Fruit fly (Drosophila melanogaster): ENCODE data around the gene CCHa2.

CCHa2 gene

DNA sequence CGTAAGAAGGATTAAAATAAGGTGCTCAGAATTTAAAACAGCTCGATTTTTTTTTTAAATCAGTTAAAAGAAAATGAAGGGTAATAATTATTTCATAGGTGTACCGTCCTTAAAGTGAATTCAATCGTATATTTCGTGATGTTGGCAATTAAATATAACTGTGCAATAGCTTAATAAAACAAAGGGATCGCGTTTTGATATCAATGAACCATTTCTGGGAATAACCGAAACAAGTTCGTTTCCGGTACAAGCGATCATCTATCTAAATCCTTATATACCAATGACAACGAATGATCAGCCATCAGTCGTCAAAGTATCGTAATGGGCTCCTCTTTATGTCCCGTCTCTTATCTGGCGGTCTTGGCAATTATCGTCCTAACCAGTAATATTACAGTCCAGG, 25.6 kb downstream of the CCHa2 start, which contains the start of gene CheA87a:
TSS of gene CheA87a (plus strand) at position 301 of the 400 bp plus-strand sequence.
- no peak for TF ChIP-seq CG17801 (GFP tag; optimal IDR thresholded peaks at IDR 0.05; ENCODE audit: partially characterized antibody)

- peak; percentile 36 for TF ChIP-seq CG17801 (GFP tag; optimal IDR thresholded peaks at IDR 0.05; ENCODE audit: partially characterized antibody)
These were observed 28.2 kb downstream of the CCHa2 start, which contains the start of gene Elp6 for dm6 chr3R:13366561-13367518. Elp6 (minus strand) TSS chr3R:13366910.

dm6 chr3R:13365665-13366414, 29.2 kb downstream of the CCHa2 start:
- TF ChIP-seq CG17801 (GFP tag; optimal IDR thresholded peaks at IDR 0.05; ENCODE audit: partially characterized antibody) = no peak

DNA sequence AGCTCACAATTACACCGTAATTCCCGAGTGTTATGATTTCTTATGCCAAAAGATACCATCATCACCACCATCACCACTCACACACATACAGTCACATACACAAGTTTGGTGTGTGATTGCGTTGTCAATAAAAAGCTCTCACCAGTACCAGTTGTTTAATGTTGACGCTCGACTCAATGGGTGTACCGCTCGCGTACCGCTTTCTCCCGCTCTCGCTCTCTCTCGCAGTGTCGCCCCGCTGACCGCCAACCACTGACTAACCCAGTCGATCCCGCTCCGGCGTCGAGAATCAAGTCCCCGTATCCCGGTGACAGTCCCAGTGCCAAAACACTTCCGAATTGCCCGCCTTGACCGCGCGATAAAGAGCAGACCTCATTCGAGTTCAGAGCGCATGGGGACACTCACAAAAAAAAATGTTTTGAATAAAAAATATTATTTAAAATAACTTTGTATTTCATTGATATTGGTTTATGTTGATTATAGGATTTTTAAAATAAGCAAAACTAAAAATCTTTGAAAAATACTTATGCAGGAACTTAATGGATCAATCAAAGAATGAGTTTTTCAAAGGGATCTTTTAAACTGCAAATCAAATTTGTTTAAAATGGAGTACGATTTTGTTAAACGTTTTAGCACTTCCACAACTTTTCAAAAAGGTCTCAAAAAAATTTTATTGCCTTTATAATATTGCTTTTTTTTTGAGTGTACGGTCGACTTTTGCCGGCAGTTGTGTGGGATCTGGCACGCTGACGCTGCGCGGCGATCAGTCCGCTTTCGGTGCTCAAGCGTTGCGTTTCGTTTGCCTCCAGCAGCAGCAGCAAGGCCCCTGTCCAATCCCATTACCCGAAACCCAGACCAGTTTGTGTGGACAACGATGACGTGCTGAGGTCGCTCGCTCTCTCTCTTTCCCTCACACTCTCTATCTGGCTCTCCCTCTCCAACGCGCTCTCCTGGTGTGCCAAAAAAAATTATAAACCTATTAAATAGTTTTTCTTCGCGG, 30.5 kb downstream of the CCHa2 start, which contains the start of gene Dic1:
TSS of gene Dic1 (plus strand) at position 764 of the 1,000 bp plus-strand sequence.
- TF ChIP-seq CG17801 (GFP tag; optimal IDR thresholded peaks at IDR 0.05; ENCODE audit: partially characterized antibody) = peak; percentile 95

DNA sequence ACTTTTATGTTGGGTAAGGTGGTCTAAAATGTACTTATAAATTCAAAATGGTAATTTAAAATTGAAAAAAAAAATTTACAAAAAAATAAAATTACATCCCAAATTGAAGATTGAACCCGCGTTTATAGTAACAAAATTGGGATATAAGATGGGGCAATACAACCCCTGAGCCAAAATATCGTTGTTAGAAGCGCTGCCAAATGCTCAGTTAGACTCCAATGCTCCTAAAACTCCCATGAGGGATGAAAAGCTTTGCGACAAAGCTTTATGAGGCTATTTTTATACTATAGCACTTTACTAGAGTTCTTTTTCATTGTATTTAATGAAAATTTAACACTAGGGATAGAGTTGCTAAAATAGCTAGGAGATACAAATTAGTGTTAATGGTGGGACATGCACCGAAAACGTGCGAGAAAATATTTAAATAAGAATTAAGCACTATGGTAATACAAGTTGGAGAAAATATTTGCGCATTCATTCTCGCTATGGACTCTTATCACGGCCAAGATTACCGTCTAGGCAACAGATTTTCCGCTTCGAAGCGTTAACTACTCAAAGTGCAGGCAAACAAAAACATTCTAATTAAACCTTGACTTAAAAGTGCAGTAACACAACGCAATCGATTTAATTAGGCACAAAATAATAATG, 31.5 kb downstream of the CCHa2 start:
- TF ChIP-seq CG17801 (GFP tag; optimal IDR thresholded peaks at IDR 0.05; ENCODE audit: partially characterized antibody) = no peak

DNA sequence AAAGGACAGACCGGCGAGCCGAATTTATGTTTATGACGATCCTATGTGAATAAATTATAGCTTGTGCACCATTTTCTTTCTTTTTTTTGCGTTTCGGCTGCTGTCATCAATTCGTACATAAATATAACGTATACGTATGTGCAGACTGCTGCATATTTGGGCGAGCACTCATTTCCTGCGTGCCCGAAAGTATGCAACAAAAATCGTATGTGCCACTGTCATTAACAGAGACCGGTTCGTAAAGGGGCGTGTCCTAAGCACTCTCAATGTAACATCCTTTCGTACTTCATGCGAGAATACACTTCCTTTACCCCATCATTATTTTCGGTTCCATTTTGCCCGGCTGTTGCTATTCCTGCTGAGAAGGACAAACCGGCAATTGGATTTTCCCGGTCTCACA, 34.9 kb downstream of the CCHa2 start:
- no peak for TF ChIP-seq CG17801 (GFP tag; optimal IDR thresholded peaks at IDR 0.05; ENCODE audit: partially characterized antibody)

DNA sequence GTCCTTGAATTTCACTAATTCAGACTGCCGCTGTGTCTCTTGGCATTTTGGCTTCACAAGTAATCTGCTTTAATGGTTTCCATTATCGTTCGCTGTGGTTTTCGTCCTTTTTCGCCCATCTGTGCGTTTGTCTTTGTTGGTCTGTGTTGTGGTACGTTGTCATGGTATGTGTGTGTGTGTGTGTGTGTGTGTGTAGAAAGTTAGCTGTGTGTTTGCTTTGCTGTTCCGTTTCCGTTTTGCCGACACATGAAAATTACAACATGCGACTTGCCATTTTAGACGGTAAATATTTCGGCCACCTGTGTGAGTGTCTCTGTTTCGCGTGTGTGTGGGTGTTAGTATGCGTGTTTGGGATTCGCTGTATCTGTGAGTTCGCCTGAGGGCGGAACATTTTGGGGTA, 38.0 kb downstream of the CCHa2 start:
- no peak for TF ChIP-seq CG17801 (GFP tag; optimal IDR thresholded peaks at IDR 0.05; ENCODE audit: partially characterized antibody)

DNA sequence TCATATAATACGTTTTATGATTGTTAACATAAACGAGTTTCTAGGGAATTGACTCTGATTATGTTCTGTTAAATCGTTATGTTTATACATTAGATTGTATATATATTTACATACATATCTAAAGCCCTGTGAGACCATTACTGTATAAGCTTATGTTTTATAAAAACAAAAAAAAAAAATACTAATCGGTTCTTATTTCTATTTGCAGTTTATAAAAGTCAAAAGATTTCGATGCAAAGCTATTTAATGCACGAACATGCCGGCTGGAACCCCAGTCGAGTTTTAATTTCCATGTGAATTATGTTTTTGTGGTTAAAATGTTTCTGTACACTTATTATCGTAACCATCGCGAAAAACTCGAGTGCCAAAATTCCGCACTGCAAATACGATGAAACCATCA, 41.6 kb downstream of the CCHa2 start, which contains the start of gene mthl12:
TSS of gene mthl12 (plus strand) at position 301 of the 400 bp plus-strand sequence.
- no peak for TF ChIP-seq CG17801 (GFP tag; optimal IDR thresholded peaks at IDR 0.05; ENCODE audit: partially characterized antibody)

Data from ovary, adult (tissue).